Fruit fly (Drosophila melanogaster) Kc167 (cell line): ENCODE data around the gene mag.

Experiments used
- Myc ChIP-seq: fragments of >200 bp; optimal IDR thresholded peaks from 2 replicates; lab custom pipeline; 2017; ENCODE audit warnings: missing external identifiers
- Sin3A ChIP-seq: fragments of >200 bp; optimal IDR thresholded peaks from 2 replicates; lab custom pipeline; 2018; ENCODE audit warnings: missing external identifiers
- h ChIP-seq: fragments of >200 bp; optimal IDR thresholded peaks from 3 replicates; lab custom pipeline; 2018; ENCODE audit warnings: missing external identifiers
- insv ChIP-seq: fragments of >200 bp; optimal IDR thresholded peaks from 3 replicates; lab custom pipeline; 2018; ENCODE audit warnings: missing external identifiers
- psq ChIP-seq: fragments of >200 bp; optimal IDR thresholded peaks from 2 replicates; lab custom pipeline; 2017; ENCODE audit warnings: missing external identifiers
- ttk ChIP-seq: sonication (Bioruptor generic); optimal IDR thresholded peaks from 2 replicates; lab custom pipeline; 2017; ENCODE audit warnings: missing external identifiers

Gene mag

dm6 chr3L:20511499-20512108 lies 51.1 kb downstream of the mag start:
- TF ChIP-seq insv (lab: Kevin White, UChicago) = no peak
- no peak for TF ChIP-seq Sin3A (lab: Kevin White, UChicago)
- no peak for TF ChIP-seq h (lab: Kevin White, UChicago)
- no peak for TF ChIP-seq psq (lab: Kevin White, UChicago)
- no peak for TF ChIP-seq ttk
- no peak for TF ChIP-seq Myc
